Fruit fly (Drosophila melanogaster) whole organism, embryonic: ENCODE data around the gene CG17362.
A peak's percentile ranks its signal among the peaks of the same experiment; 100 is the strongest.

Experiments used
- ATbp ChIP-seq: fragments of 200-800 bp; sonication (Bioruptor generic); optimal IDR thresholded peaks from 2 replicates; lab custom pipeline; 2017; ENCODE audit warnings: missing biosample characterization, mild to moderate bottlenecking, missing genetic modification characterization, missing genetic modification reagents
- Asciz ChIP-seq: fragments of 200-800 bp; sonication (Bioruptor generic); optimal IDR thresholded peaks from 2 replicates; lab custom pipeline; 2017; ENCODE audit warnings: missing biosample characterization, mild to moderate bottlenecking, missing genetic modification characterization, missing genetic modification reagents
- BEAF-32 ChIP-seq: fragments of 200-800 bp; sonication (Bioruptor generic); optimal IDR thresholded peaks from 3 replicates; lab custom pipeline; 2017; ENCODE audit warnings: missing biosample characterization, missing genetic modification characterization, mild to moderate bottlenecking, moderate library complexity, missing genetic modification reagents
- Blimp-1 ChIP-seq: fragments of 200-800 bp; sonication (Bioruptor generic); optimal IDR thresholded peaks from 3 replicates; lab custom pipeline; 2018; ENCODE audit warnings: missing biosample characterization, missing genetic modification characterization, mild to moderate bottlenecking, moderate library complexity, missing genetic modification reagents
- CG10654 ChIP-seq: fragments of 200-800 bp; sonication (Bioruptor generic); optimal IDR thresholded peaks from 2 replicates; lab custom pipeline; 2016; ENCODE audit warnings: missing biosample characterization, missing genetic modification characterization
- CG11696 ChIP-seq: fragments of 200-800 bp; sonication (Bioruptor generic); IDR thresholded peaks from 2 replicates; pipeline ENCODE4 v1.3.6; 2022; ENCODE audit warnings: missing biosample characterization, missing genetic modification characterization
- CG12391 ChIP-seq: fragments of 200-800 bp; sonication (Bioruptor generic); optimal IDR thresholded peaks from 3 replicates; lab custom pipeline; 2018; ENCODE audit warnings: missing biosample characterization, mild to moderate bottlenecking, missing genetic modification characterization, moderate library complexity
- CG14050 ChIP-seq: fragments of 200-800 bp; sonication (Bioruptor generic); IDR thresholded peaks from 3 replicates; pipeline ENCODE4 v1.3.6; 2022; ENCODE audit warnings: missing biosample characterization, missing genetic modification characterization
- CG14860 ChIP-seq: fragments of 200-800 bp; sonication (Bioruptor generic); IDR thresholded peaks from 3 replicates; pipeline ENCODE4 v1.3.6; 2022; ENCODE audit warnings: missing biosample characterization, missing genetic modification characterization; ENCODE audit not compliant: partially characterized antibody
- CG14965 ChIP-seq: fragments of 200-800 bp; sonication (Bioruptor generic); optimal IDR thresholded peaks from 2 replicates; lab custom pipeline; 2016; ENCODE audit warnings: missing biosample characterization, missing genetic modification characterization, borderline replicate concordance
- CG1602 ChIP-seq: fragments of 200-800 bp; sonication (Bioruptor generic); optimal IDR thresholded peaks from 3 replicates; lab custom pipeline; 2016; ENCODE audit warnings: missing biosample characterization, missing genetic modification characterization
- CG16815 ChIP-seq: fragments of 200-800 bp; sonication (Bioruptor generic); optimal IDR thresholded peaks from 3 replicates; lab custom pipeline; 2017; ENCODE audit warnings: missing biosample characterization, mild to moderate bottlenecking, missing genetic modification characterization
- CG17802 ChIP-seq: fragments of 200-800 bp; sonication (Bioruptor generic); optimal IDR thresholded peaks from 2 replicates; lab custom pipeline; 2018; ENCODE audit warnings: missing biosample characterization, mild to moderate bottlenecking, missing genetic modification characterization, moderate library complexity
- CG18599 ChIP-seq: fragments of 200-800 bp; sonication (Bioruptor generic); optimal IDR thresholded peaks from 3 replicates; lab custom pipeline; 2017; ENCODE audit warnings: missing biosample characterization, missing genetic modification characterization, mild to moderate bottlenecking, moderate library complexity, missing genetic modification reagents
- CG2129 ChIP-seq: fragments of 200-800 bp; sonication (Bioruptor generic); IDR thresholded peaks from 2 replicates; pipeline ENCODE4 v1.3.6; 2022; ENCODE audit warnings: missing biosample characterization, missing genetic modification characterization; ENCODE audit not compliant: partially characterized antibody
- CG32532 ChIP-seq: fragments of 200-800 bp; sonication (Bioruptor generic); IDR thresholded peaks from 2 replicates; pipeline ENCODE4 v1.3.6; 2022; ENCODE audit warnings: missing biosample characterization, missing genetic modification characterization
- CG34422 ChIP-seq: fragments of 200-800 bp; sonication (Bioruptor generic); IDR thresholded peaks from 3 replicates; pipeline ENCODE4 v1.3.6; 2022; ENCODE audit warnings: missing biosample characterization, missing genetic modification characterization
- CG7372 ChIP-seq: fragments of 200-800 bp; sonication (Bioruptor generic); IDR thresholded peaks from 2 replicates; pipeline ENCODE4 v1.3.6; 2022; ENCODE audit warnings: missing biosample characterization, missing genetic modification characterization
- CG7745 ChIP-seq: fragments of 200-800 bp; sonication (Bioruptor generic); optimal IDR thresholded peaks from 2 replicates; lab custom pipeline; 2018; ENCODE audit warnings: missing biosample characterization, mild to moderate bottlenecking, missing genetic modification characterization, moderate library complexity
- CG8388 ChIP-seq: fragments of 200-800 bp; sonication (Bioruptor generic); optimal IDR thresholded peaks from 2 replicates; lab custom pipeline; 2019; ENCODE audit warnings: missing biosample characterization, mild to moderate bottlenecking, missing genetic modification characterization, moderate library complexity
- CG9437 ChIP-seq: fragments of 200-800 bp; sonication (Bioruptor generic); optimal IDR thresholded peaks from 2 replicates; lab custom pipeline; 2018; ENCODE audit warnings: missing biosample characterization, mild to moderate bottlenecking, missing genetic modification characterization
- Dip3 ChIP-seq: fragments of 200-800 bp; sonication (Bioruptor generic); optimal IDR thresholded peaks from 3 replicates; lab custom pipeline; 2016; ENCODE audit warnings: missing biosample characterization, missing genetic modification characterization
- MBD-R2 ChIP-seq: fragments of 200-800 bp; sonication (Bioruptor generic); IDR thresholded peaks from 2 replicates; pipeline ENCODE4 v1.3.6; 2022; ENCODE audit warnings: missing biosample characterization, missing genetic modification characterization
- Nf-YB ChIP-seq: fragments of 200-800 bp; sonication (Bioruptor generic); optimal IDR thresholded peaks from 3 replicates; lab custom pipeline; 2019; ENCODE audit warnings: missing biosample characterization, mild to moderate bottlenecking, missing genetic modification characterization, moderate library complexity
- Rx ChIP-seq: fragments of 200-800 bp; sonication (Bioruptor generic); IDR thresholded peaks from 2 replicates; pipeline ENCODE4 v1.3.6; 2022; ENCODE audit warnings: missing biosample characterization, missing genetic modification characterization
- Spps ChIP-seq: fragments of 200-800 bp; sonication (Bioruptor generic); optimal IDR thresholded peaks from 2 replicates; lab custom pipeline; 2018; ENCODE audit warnings: missing biosample characterization, mild to moderate bottlenecking, missing genetic modification characterization
- cato ChIP-seq: fragments of 200-800 bp; sonication (Bioruptor generic); optimal IDR thresholded peaks from 2 replicates; lab custom pipeline; 2016; ENCODE audit warnings: missing biosample characterization, missing genetic modification characterization, borderline replicate concordance
- da ChIP-seq: fragments of 200-800 bp; sonication (Bioruptor generic); optimal IDR thresholded peaks from 2 replicates; lab custom pipeline; 2016; ENCODE audit warnings: missing biosample characterization, missing genetic modification characterization
- dimm ChIP-seq: fragments of 200-800 bp; sonication (Bioruptor generic); IDR thresholded peaks from 2 replicates; pipeline ENCODE4 v1.3.6; 2022; ENCODE audit warnings: missing biosample characterization, missing genetic modification characterization
- ems ChIP-seq: fragments of 200-800 bp; sonication (Bioruptor generic); optimal IDR thresholded peaks from 3 replicates; lab custom pipeline; 2016; ENCODE audit warnings: missing biosample characterization, missing genetic modification characterization
- esg ChIP-seq: fragments of 200-800 bp; sonication (Bioruptor generic); conservative IDR thresholded peaks from 2 replicates; pipeline ENCODE4 v1.3.6; 2022; ENCODE audit warnings: missing biosample characterization, missing genetic modification characterization
- eyg ChIP-seq: fragments of 200-800 bp; sonication (Bioruptor generic); optimal IDR thresholded peaks from 3 replicates; lab custom pipeline; 2016; ENCODE audit warnings: missing biosample characterization, missing genetic modification characterization
- ftz-f1 ChIP-seq: fragments of 200-800 bp; sonication (Bioruptor generic); optimal IDR thresholded peaks from 2 replicates; lab custom pipeline; 2016; ENCODE audit warnings: missing biosample characterization, missing genetic modification characterization
- gro ChIP-seq: fragments of 200-800 bp; sonication (Bioruptor generic); optimal IDR thresholded peaks from 2 replicates; lab custom pipeline; 2016; ENCODE audit warnings: missing biosample characterization, missing genetic modification characterization
- inv ChIP-seq: fragments of 200-800 bp; sonication (Bioruptor generic); IDR thresholded peaks from 2 replicates; pipeline ENCODE4 v1.3.6; 2022; ENCODE audit warnings: missing biosample characterization, missing genetic modification characterization; ENCODE audit not compliant: partially characterized antibody
- kay ChIP-seq: fragments of 200-800 bp; sonication (Bioruptor generic); optimal IDR thresholded peaks from 2 replicates; lab custom pipeline; 2016; ENCODE audit warnings: missing biosample characterization, missing genetic modification characterization
- klu ChIP-seq: fragments of 200-800 bp; sonication (Bioruptor generic); IDR thresholded peaks from 2 replicates; pipeline ENCODE4 v1.3.6; 2022; ENCODE audit warnings: missing biosample characterization, missing genetic modification characterization
- lola ChIP-seq, 3 experiments: fragments of >200 bp in 2 of 3; fragments of 200-800 bp in 1 of 3; sonication (Bioruptor generic) in 1 of 3; optimal IDR thresholded peaks; 2 replicates each; lab custom pipeline; 2017 to 2019; ENCODE audit warnings: missing biosample characterization in 3 of 3, missing genetic modification characterization in 3 of 3, mild to moderate bottlenecking in 1 of 3, moderate library complexity in 1 of 3
- mirr ChIP-seq: fragments of 200-800 bp; sonication (Bioruptor generic); optimal IDR thresholded peaks from 3 replicates; lab custom pipeline; 2018; ENCODE audit warnings: missing biosample characterization, mild to moderate bottlenecking, missing genetic modification characterization
- nerfin-1 ChIP-seq: fragments of 200-800 bp; sonication (Bioruptor generic); optimal IDR thresholded peaks from 3 replicates; lab custom pipeline; 2019; ENCODE audit warnings: missing biosample characterization, mild to moderate bottlenecking, missing genetic modification characterization, moderate library complexity
- otp ChIP-seq: fragments of 200-800 bp; sonication (Bioruptor generic); IDR thresholded peaks from 3 replicates; pipeline ENCODE4, ENCODE4 v1.3.6; 2022; ENCODE audit warnings: missing biosample characterization, missing genetic modification characterization
- pfk ChIP-seq: fragments of 200-800 bp; sonication (Bioruptor generic); optimal IDR thresholded peaks from 2 replicates; lab custom pipeline; 2018; ENCODE audit warnings: missing biosample characterization, mild to moderate bottlenecking, missing genetic modification characterization, moderate library complexity
- repo ChIP-seq: fragments of 200-800 bp; sonication (Bioruptor generic); optimal IDR thresholded peaks from 2 replicates; lab custom pipeline; 2016; ENCODE audit warnings: missing biosample characterization, missing genetic modification characterization
- sob ChIP-seq: fragments of 200-800 bp; sonication (Bioruptor generic); IDR thresholded peaks from 2 replicates; pipeline ENCODE4 v1.3.6; 2022; ENCODE audit warnings: missing biosample characterization, missing genetic modification characterization
- sqz ChIP-seq: fragments of 200-800 bp; sonication (Bioruptor generic); optimal IDR thresholded peaks from 3 replicates; lab custom pipeline; 2018; ENCODE audit warnings: missing biosample characterization, mild to moderate bottlenecking, missing genetic modification characterization
- stc ChIP-seq: fragments of 200-800 bp; sonication (Bioruptor generic); IDR thresholded peaks from 2 replicates; pipeline ENCODE4 v1.3.6; 2022; ENCODE audit warnings: missing biosample characterization, missing genetic modification characterization
- trh ChIP-seq: fragments of 200-800 bp; sonication (Bioruptor generic); optimal IDR thresholded peaks from 2 replicates; lab custom pipeline; 2016; ENCODE audit warnings: missing biosample characterization, missing genetic modification characterization
- zf30C ChIP-seq: fragments of 200-800 bp; sonication (Bioruptor generic); optimal IDR thresholded peaks from 3 replicates; lab custom pipeline; 2018; ENCODE audit warnings: missing biosample characterization, mild to moderate bottlenecking, missing genetic modification characterization

CG17362 gene

dm6 chr3L:14031171-14032126 is 45.0 kb downstream of the CG17362 start, which contains the start of the genes CG6650 and endos (continued):
- TF ChIP-seq CG16815 (GFP tag; lab: Kevin White, UChicago) (no peak), cato (GFP tag; lab: Kevin White, UChicago) (no peak), sob (GFP tag; lab: Robert Waterston, UW) (0 out of 2 replicates have a peak, but pooled peaks have one; percentile 23), CG9437 (GFP tag; lab: Kevin White, UChicago) (no peak), eyg (GFP tag; lab: Kevin White, UChicago) (no peak), CG2129 (GFP tag; lab: Robert Waterston, UW) (peak; percentile 42), nerfin-1 (tag; lab: Kevin White, UChicago) (peak; percentile 41), kay (GFP tag; lab: Kevin White, UChicago) (peak; percentile 16), CG34422 (GFP tag; lab: Robert Waterston, UW) (0 out of 3 replicates have a peak, but pooled peaks have one; percentile 30), ftz-f1 (GFP tag; lab: Kevin White, UChicago) (no peak), mirr (peak; percentile 60), CG17802 (no peak), ATbp (GFP tag; lab: Kevin White, UChicago) (no peak), da (GFP tag; lab: Kevin White, UChicago) (no peak), MBD-R2 (GFP tag; lab: Robert Waterston, UW) (peak; percentile 34), zf30C (no peak), inv (GFP tag; lab: Robert Waterston, UW) (peak; percentile 68), CG32532 (GFP tag; lab: Robert Waterston, UW) (no peak), CG18599 (GFP tag; lab: Kevin White, UChicago) (peak; percentile 56), esg (no peak), trh (GFP tag; lab: Kevin White, UChicago) (no peak), BEAF-32 (GFP tag; lab: Kevin White, UChicago) (peak; percentile 83), CG7745 (no peak), CG12391 (peak; percentile 63), otp (GFP tag; lab: Robert Waterston, UW) (no peak), Spps (no peak), CG1602 (GFP tag; lab: Kevin White, UChicago) (no peak), CG8388 (GFP tag; lab: Kevin White, UChicago) (peak; percentile 79), pfk (GFP tag; lab: Kevin White, UChicago) (peak; percentile 28), gro (GFP tag; lab: Kevin White, UChicago) (no peak), sqz (GFP tag; lab: Kevin White, UChicago) (no peak), ems (GFP tag; lab: Kevin White, UChicago) (no peak), dimm (GFP tag; lab: Robert Waterston, UW) (no peak), Dip3 (GFP tag; lab: Kevin White, UChicago) (peak; percentile 5), Asciz (GFP tag; lab: Kevin White, UChicago) (no peak), CG7372 (GFP tag; lab: Robert Waterston, UW) (no peak), CG14860 (GFP tag; lab: Robert Waterston, UW) (peak; percentile 82), CG14965 (GFP tag; lab: Kevin White, UChicago) (no peak), Blimp-1 (no peak), CG14050 (GFP tag; lab: Robert Waterston, UW) (no peak), repo (GFP tag; lab: Kevin White, UChicago) (no peak), CG10654 (peak; percentile 13), klu (GFP tag; lab: Robert Waterston, UW) (no peak), stc (no peak), Rx (GFP tag; lab: Robert Waterston, UW) (no peak), Nf-YB (GFP tag; lab: Kevin White, UChicago) (peak; percentile 0), lola (GFP tag; optimal IDR thresholded peaks at IDR 0.05; lab: Kevin White, UChicago) (peak in 1 of 3 experiments; percentile 54), CG11696 (GFP tag; lab: Robert Waterston, UW) (no peak)
